Fruit fly (Drosophila melanogaster): ENCODE data around the gene CG42464.

- TF ChIP-seq fru (GFP tag; optimal IDR thresholded peaks at IDR 0.05), result no peak
- TF ChIP-seq psq (GFP tag; optimal IDR thresholded peaks at IDR 0.05), result no peak
- no peak for TF ChIP-seq brk (GFP tag; optimal IDR thresholded peaks at IDR 0.05)
- no peak for TF ChIP-seq sage (GFP tag; optimal IDR thresholded peaks at IDR 0.05)
- TF ChIP-seq Dif (GFP tag; optimal IDR thresholded peaks at IDR 0.05; ENCODE audit: partially characterized antibody), result no peak
- no peak for TF ChIP-seq CG9705 (GFP tag; optimal IDR thresholded peaks at IDR 0.05)
- TF ChIP-seq usp (GFP tag; optimal IDR thresholded peaks at IDR 0.05), result no peak
Observed at dm6 chr2L:3699895-3700294, 631 bp downstream of the CG42464 start, which contains the start of gene CG42465.

Measured in whole organism, wandering third instar larva.